Worm (Caenorhabditis elegans): ENCODE results near the gene Y22D7AL.10.

The Y22D7AL.10 gene

ce11 chrIII:1634270-1634669 lies 15.5 kb upstream of the Y22D7AL.10 start, which contains the start of gene Y22D7AL.11:
Gene Y22D7AL.11 (minus strand): TSS chrIII:1634370.
- TF ChIP-seq pes-1 (GFP tag; IDR thresholded peaks at IDR 0.05) = no peak

ce11 chrIII:1626524-1626923 lies 7.8 kb upstream of the Y22D7AL.10 start, which contains the start of gene Y22D7AL.4:
Gene Y22D7AL.4 (plus strand): TSS chrIII:1626632.
- TF ChIP-seq tra-4 (tag; optimal IDR thresholded peaks at IDR 0.05) = no peak
- TF ChIP-seq pes-1 (GFP tag; IDR thresholded peaks at IDR 0.05) = no peak
- no peak for TF ChIP-seq B0310.2 (tag; optimal IDR thresholded peaks at IDR 0.05)
- TF ChIP-seq flt-1 (GFP tag; IDR thresholded peaks at IDR 0.05) = no peak
- no peak for TF ChIP-seq aly-1 (tag; optimal IDR thresholded peaks at IDR 0.05)
- TF ChIP-seq ceh-13 (GFP tag; optimal IDR thresholded peaks at IDR 0.05) = no peak
- no peak for TF ChIP-seq hmbx-1 (tag; optimal IDR thresholded peaks at IDR 0.05)
- TF ChIP-seq ama-1 (optimal IDR thresholded peaks at IDR 0.05) = no peak
- TF ChIP-seq hnd-1 (tag; optimal IDR thresholded peaks at IDR 0.05) = no peak
- TF ChIP-seq scrt-1 (GFP tag; IDR thresholded peaks at IDR 0.05) = no peak

- TF ChIP-seq B0310.2 (tag; optimal IDR thresholded peaks at IDR 0.05) (no peak), pes-1 (GFP tag; IDR thresholded peaks at IDR 0.05) (no peak), tbx-11 (GFP tag; IDR thresholded peaks at IDR 0.05) (no peak), ceh-13 (GFP tag; optimal IDR thresholded peaks at IDR 0.05) (no peak), F13C5.2 (tag; optimal IDR thresholded peaks at IDR 0.05) (no peak), scrt-1 (GFP tag; IDR thresholded peaks at IDR 0.05) (no peak), aly-1 (tag; optimal IDR thresholded peaks at IDR 0.05) (no peak), ceh-36 (tag; optimal IDR thresholded peaks at IDR 0.05) (no peak), flt-1 (GFP tag; IDR thresholded peaks at IDR 0.05) (no peak), sea-1 (GFP tag; conservative IDR thresholded peaks at IDR 0.05) (no peak)
Measured at ce11 chrIII:1625660-1626275, 7.0 kb upstream of the Y22D7AL.10 start.

- TF ChIP-seq ets-7 (tag; optimal IDR thresholded peaks at IDR 0.05) = no peak
- TF ChIP-seq pes-1 (GFP tag; IDR thresholded peaks at IDR 0.05) = no peak
- TF ChIP-seq aly-1 (tag; optimal IDR thresholded peaks at IDR 0.05) = no peak
- no peak for TF ChIP-seq sea-1 (GFP tag; conservative IDR thresholded peaks at IDR 0.05)
- TF ChIP-seq tbx-11 (GFP tag; IDR thresholded peaks at IDR 0.05) = no peak
- no peak for TF ChIP-seq scrt-1 (GFP tag; IDR thresholded peaks at IDR 0.05)
- TF ChIP-seq hmbx-1 (tag; optimal IDR thresholded peaks at IDR 0.05) = no peak
- no peak for TF ChIP-seq tbx-37 (GFP tag; conservative IDR thresholded peaks at IDR 0.05)
- TF ChIP-seq F13C5.2 (tag; optimal IDR thresholded peaks at IDR 0.05) = no peak
- no peak for TF ChIP-seq tra-4 (tag; optimal IDR thresholded peaks at IDR 0.05)
- TF ChIP-seq B0310.2 (tag; optimal IDR thresholded peaks at IDR 0.05) = no peak
- TF ChIP-seq hmg-4 (GFP tag; optimal IDR thresholded peaks at IDR 0.05) = no peak
- no peak for TF ChIP-seq flt-1 (GFP tag; IDR thresholded peaks at IDR 0.05)
- TF ChIP-seq hnd-1 (tag; optimal IDR thresholded peaks at IDR 0.05) = no peak
- TF ChIP-seq ceh-13 (GFP tag; optimal IDR thresholded peaks at IDR 0.05) = no peak
- TF ChIP-seq ceh-36 (tag; optimal IDR thresholded peaks at IDR 0.05) = no peak
- TF ChIP-seq ama-1 (optimal IDR thresholded peaks at IDR 0.05) = no peak
Measured at ce11 chrIII:1622329-1622728, 3.6 kb upstream of the Y22D7AL.10 start.

- TF ChIP-seq sea-1 (GFP tag; conservative IDR thresholded peaks at IDR 0.05) (no peak), hmbx-1 (tag; optimal IDR thresholded peaks at IDR 0.05) (no peak), F13C5.2 (tag; optimal IDR thresholded peaks at IDR 0.05) (no peak), pes-1 (GFP tag; IDR thresholded peaks at IDR 0.05) (no peak), flt-1 (GFP tag; IDR thresholded peaks at IDR 0.05) (no peak), tra-4 (tag; optimal IDR thresholded peaks at IDR 0.05) (no peak), ceh-36 (tag; optimal IDR thresholded peaks at IDR 0.05) (no peak), ets-7 (tag; optimal IDR thresholded peaks at IDR 0.05) (no peak), ama-1 (optimal IDR thresholded peaks at IDR 0.05) (no peak), tbx-37 (GFP tag; conservative IDR thresholded peaks at IDR 0.05) (no peak), scrt-1 (GFP tag; IDR thresholded peaks at IDR 0.05) (no peak), tbx-11 (GFP tag; IDR thresholded peaks at IDR 0.05) (no peak), ceh-13 (GFP tag; optimal IDR thresholded peaks at IDR 0.05) (no peak)
Measured at ce11 chrIII:1621330-1621729, 2.6 kb upstream of the Y22D7AL.10 start.

ce11 chrIII:1619890-1620289 lies 1.2 kb upstream of the Y22D7AL.10 start:
- no peak for TF ChIP-seq ama-1 (optimal IDR thresholded peaks at IDR 0.05)
- no peak for TF ChIP-seq ceh-13 (GFP tag; optimal IDR thresholded peaks at IDR 0.05)

ce11 chrIII:1619442-1619841 lies 713 bp upstream of the Y22D7AL.10 start, which contains the start of gene hsp-60:
Gene hsp-60 (plus strand): TSS chrIII:1619742.
- TF ChIP-seq ceh-36 (tag; optimal IDR thresholded peaks at IDR 0.05) = no peak
- TF ChIP-seq tbx-11 (GFP tag; IDR thresholded peaks at IDR 0.05) = no peak
- no peak for TF ChIP-seq hmg-4 (GFP tag; optimal IDR thresholded peaks at IDR 0.05)
- TF ChIP-seq ama-1 (optimal IDR thresholded peaks at IDR 0.05) = no peak
- no peak for TF ChIP-seq hnd-1 (tag; optimal IDR thresholded peaks at IDR 0.05)
- no peak for TF ChIP-seq scrt-1 (GFP tag; IDR thresholded peaks at IDR 0.05)
- TF ChIP-seq flt-1 (GFP tag; IDR thresholded peaks at IDR 0.05) = no peak
- no peak for TF ChIP-seq tra-4 (tag; optimal IDR thresholded peaks at IDR 0.05)
- TF ChIP-seq aly-1 (tag; optimal IDR thresholded peaks at IDR 0.05) = no peak
- TF ChIP-seq hmbx-1 (tag; optimal IDR thresholded peaks at IDR 0.05) = no peak

- TF ChIP-seq aly-1 (tag; optimal IDR thresholded peaks at IDR 0.05) = no peak
- TF ChIP-seq tra-4 (tag; optimal IDR thresholded peaks at IDR 0.05) = no peak
- no peak for TF ChIP-seq ets-7 (tag; optimal IDR thresholded peaks at IDR 0.05)
- TF ChIP-seq ceh-36 (tag; optimal IDR thresholded peaks at IDR 0.05) = no peak
- no peak for TF ChIP-seq pes-1 (GFP tag; IDR thresholded peaks at IDR 0.05)
- no peak for TF ChIP-seq tbx-11 (GFP tag; IDR thresholded peaks at IDR 0.05)
- no peak for TF ChIP-seq F13C5.2 (tag; optimal IDR thresholded peaks at IDR 0.05)
- no peak for TF ChIP-seq hmbx-1 (tag; optimal IDR thresholded peaks at IDR 0.05)
- TF ChIP-seq hnd-1 (tag; optimal IDR thresholded peaks at IDR 0.05) = no peak
Measured at ce11 chrIII:1618312-1618711, 417 bp downstream of the Y22D7AL.10 start.

Measured in whole organism, early embryonic.